Fruit fly (Drosophila melanogaster) whole organism, embryonic: ENCODE results near the gene fred.
A peak's percentile ranks its signal among the peaks of the same experiment; 100 is the strongest.

Source experiments
- Abd-B ChIP-seq: fragments of 200-800 bp; sonication (Bioruptor generic); optimal IDR thresholded peaks from 2 replicates; lab custom pipeline; 2018; ENCODE audit warnings: missing biosample characterization, mild to moderate bottlenecking, missing genetic modification characterization, moderate library complexity
- CG10267 ChIP-seq: fragments of 200-800 bp; sonication (Bioruptor generic); optimal IDR thresholded peaks from 2 replicates; lab custom pipeline; 2018; ENCODE audit warnings: missing biosample characterization, mild to moderate bottlenecking, missing genetic modification characterization, moderate library complexity
- CG10321 ChIP-seq: fragments of 200-800 bp; sonication (Bioruptor generic); IDR thresholded peaks from 2 replicates; pipeline ENCODE4 v1.3.6; 2022; ENCODE audit warnings: missing biosample characterization, missing genetic modification characterization
- CG13287 ChIP-seq: fragments of 200-800 bp; sonication (Bioruptor generic); IDR thresholded peaks from 2 replicates; pipeline ENCODE4 v1.3.6; 2022; ENCODE audit warnings: missing biosample characterization, missing genetic modification characterization; ENCODE audit not compliant: partially characterized antibody
- CG14710 ChIP-seq: fragments of 200-800 bp; sonication (Bioruptor generic); optimal IDR thresholded peaks from 3 replicates; lab custom pipeline; 2019; ENCODE audit warnings: missing biosample characterization, mild to moderate bottlenecking, missing genetic modification characterization, moderate library complexity
- CG14860 ChIP-seq: fragments of 200-800 bp; sonication (Bioruptor generic); IDR thresholded peaks from 3 replicates; pipeline ENCODE4 v1.3.6; 2022; ENCODE audit warnings: missing biosample characterization, missing genetic modification characterization; ENCODE audit not compliant: partially characterized antibody
- CG16813 ChIP-seq: fragments of 200-800 bp; sonication (Bioruptor generic); IDR thresholded peaks from 3 replicates; pipeline ENCODE4 v1.3.6; 2022; ENCODE audit warnings: missing biosample characterization, missing genetic modification characterization; ENCODE audit not compliant: partially characterized antibody
- CG17829 ChIP-seq: fragments of 200-800 bp; optimal IDR thresholded peaks from 2 replicates; lab custom pipeline; 2019; ENCODE audit warnings: missing biosample characterization, mild to moderate bottlenecking, missing genetic modification characterization, moderate library complexity
- CG18262 ChIP-seq: fragments of 200-800 bp; optimal IDR thresholded peaks from 3 replicates; lab custom pipeline; 2019; ENCODE audit warnings: missing biosample characterization, mild to moderate bottlenecking, missing genetic modification characterization, moderate library complexity
- CG18599 ChIP-seq: fragments of 200-800 bp; sonication (Bioruptor generic); optimal IDR thresholded peaks from 3 replicates; lab custom pipeline; 2017; ENCODE audit warnings: missing biosample characterization, missing genetic modification characterization, mild to moderate bottlenecking, moderate library complexity, missing genetic modification reagents
- CG2116 ChIP-seq: fragments of 200-800 bp; sonication (Bioruptor generic); optimal IDR thresholded peaks from 3 replicates; lab custom pipeline; 2018; ENCODE audit warnings: missing biosample characterization, mild to moderate bottlenecking, missing genetic modification characterization
- CG2712 ChIP-seq: fragments of 200-800 bp; optimal IDR thresholded peaks from 3 replicates; lab custom pipeline; 2019; ENCODE audit warnings: missing biosample characterization, mild to moderate bottlenecking, missing genetic modification characterization, moderate library complexity
- CG2889 ChIP-seq: fragments of 200-800 bp; sonication (Bioruptor generic); IDR thresholded peaks from 3 replicates; pipeline ENCODE4 v1.3.6; 2022; ENCODE audit warnings: missing biosample characterization, missing genetic modification characterization
- CG3065 ChIP-seq: fragments of 200-800 bp; sonication (Bioruptor generic); optimal IDR thresholded peaks from 2 replicates; lab custom pipeline; 2016; ENCODE audit warnings: missing biosample characterization, missing genetic modification characterization
- CG33213 ChIP-seq: fragments of 200-800 bp; sonication (Bioruptor generic); optimal IDR thresholded peaks from 3 replicates; lab custom pipeline; 2016; ENCODE audit warnings: missing biosample characterization, missing genetic modification characterization
- CG34224 ChIP-seq: fragments of 200-800 bp; sonication (Bioruptor generic); IDR thresholded peaks from 3 replicates; pipeline ENCODE4 v1.3.6; 2022; ENCODE audit warnings: missing biosample characterization, missing genetic modification characterization; ENCODE audit not compliant: partially characterized antibody
- CG3838 ChIP-seq: fragments of 200-800 bp; sonication (Bioruptor generic); optimal IDR thresholded peaks from 3 replicates; lab custom pipeline; 2016; ENCODE audit warnings: missing biosample characterization, missing genetic modification characterization
- CG4404 ChIP-seq: fragments of 200-800 bp; sonication (Bioruptor generic); IDR thresholded peaks from 2 replicates; pipeline ENCODE4 v1.3.6; 2022; ENCODE audit warnings: missing biosample characterization, missing genetic modification characterization
- CG4820 ChIP-seq: fragments of 200-800 bp; sonication (Bioruptor generic); optimal IDR thresholded peaks from 3 replicates; lab custom pipeline; 2016; ENCODE audit warnings: missing biosample characterization, missing genetic modification characterization
- CG7745 ChIP-seq: fragments of 200-800 bp; sonication (Bioruptor generic); optimal IDR thresholded peaks from 2 replicates; lab custom pipeline; 2018; ENCODE audit warnings: missing biosample characterization, mild to moderate bottlenecking, missing genetic modification characterization, moderate library complexity
- CG8290 ChIP-seq, 3 experiments: fragments of 200-800 bp; sonication (Bioruptor generic); optimal IDR thresholded peaks; 2 replicates each; lab custom pipeline; 2016 to 2019; ENCODE audit warnings: missing biosample characterization in 3 of 3, missing genetic modification characterization in 3 of 3, mild to moderate bottlenecking in 2 of 3, moderate library complexity in 1 of 3
- CG9797 ChIP-seq: fragments of 200-800 bp; sonication (Bioruptor generic); optimal IDR thresholded peaks from 3 replicates; lab custom pipeline; 2018; ENCODE audit warnings: missing biosample characterization, mild to moderate bottlenecking, missing genetic modification characterization
- CG9817 ChIP-seq: fragments of 200-800 bp; sonication (Bioruptor generic); optimal IDR thresholded peaks from 2 replicates; lab custom pipeline; 2018; ENCODE audit warnings: missing biosample characterization, mild to moderate bottlenecking, missing genetic modification characterization, moderate library complexity
- Dp ChIP-seq: fragments of 200-800 bp; sonication (Bioruptor generic); optimal IDR thresholded peaks from 2 replicates; lab custom pipeline; 2018; ENCODE audit warnings: missing biosample characterization, mild to moderate bottlenecking, missing genetic modification characterization, moderate library complexity
- Dref ChIP-seq: fragments of 200-800 bp; sonication (Bioruptor generic); IDR thresholded peaks from 2 replicates; pipeline ENCODE4 v1.3.6; 2022; ENCODE audit warnings: missing biosample characterization, missing genetic modification characterization
- E2f2 ChIP-seq: fragments of 200-800 bp; sonication (Bioruptor generic); IDR thresholded peaks from 2 replicates; pipeline ENCODE4 v1.3.6; 2022; ENCODE audit warnings: missing biosample characterization, missing genetic modification characterization
- Hmx ChIP-seq: fragments of 200-800 bp; sonication (Bioruptor generic); optimal IDR thresholded peaks from 2 replicates; lab custom pipeline; 2016; ENCODE audit warnings: missing biosample characterization, missing genetic modification characterization
- Max ChIP-seq: fragments of 200-800 bp; sonication (Bioruptor generic); optimal IDR thresholded peaks from 2 replicates; lab custom pipeline; 2016; ENCODE audit warnings: missing biosample characterization, mild to moderate bottlenecking, missing genetic modification characterization
- NK7.1 ChIP-seq: fragments of 200-800 bp; sonication (Bioruptor generic); optimal IDR thresholded peaks from 3 replicates; lab custom pipeline; 2016; ENCODE audit warnings: missing biosample characterization, missing genetic modification characterization
- Neu2 ChIP-seq: fragments of 200-800 bp; sonication (Bioruptor generic); optimal IDR thresholded peaks from 3 replicates; lab custom pipeline; 2016; ENCODE audit warnings: missing biosample characterization, missing genetic modification characterization, borderline replicate concordance
- Opbp ChIP-seq: fragments of 200-800 bp; sonication (Bioruptor generic); IDR thresholded peaks from 3 replicates; pipeline ENCODE4 v1.3.6; 2022; ENCODE audit warnings: missing biosample characterization, missing genetic modification characterization; ENCODE audit not compliant: partially characterized antibody
- Ravus ChIP-seq: fragments of 200-800 bp; sonication (Bioruptor generic); IDR thresholded peaks from 2 replicates; pipeline ENCODE4 v1.3.6; 2022; ENCODE audit warnings: missing biosample characterization, missing genetic modification characterization
- Scr ChIP-seq: fragments of 200-800 bp; sonication (Bioruptor generic); IDR thresholded peaks from 2 replicates; pipeline ENCODE4 v1.3.6; 2022; ENCODE audit warnings: missing biosample characterization, missing genetic modification characterization; ENCODE audit not compliant: partially characterized antibody
- Side ChIP-seq: fragments of 200-800 bp; sonication (Bioruptor generic); optimal IDR thresholded peaks from 2 replicates; lab custom pipeline; 2016; ENCODE audit warnings: missing biosample characterization, missing genetic modification characterization
- Sin3A ChIP-seq: fragments of >200 bp; optimal IDR thresholded peaks from 2 replicates; lab custom pipeline; 2018
- Spps ChIP-seq: fragments of 200-800 bp; sonication (Bioruptor generic); optimal IDR thresholded peaks from 2 replicates; lab custom pipeline; 2018; ENCODE audit warnings: missing biosample characterization, mild to moderate bottlenecking, missing genetic modification characterization
- Sry-δ ChIP-seq: fragments of 200-800 bp; sonication (Bioruptor generic); optimal IDR thresholded peaks from 2 replicates; lab custom pipeline; 2016; ENCODE audit warnings: missing biosample characterization, missing genetic modification characterization
- aop ChIP-seq: fragments of 200-800 bp; sonication (Bioruptor generic); IDR thresholded peaks from 2 replicates; pipeline ENCODE4 v1.3.6; 2022; ENCODE audit warnings: missing biosample characterization, missing genetic modification characterization
- ato ChIP-seq: fragments of 200-800 bp; sonication (Bioruptor generic); IDR thresholded peaks from 2 replicates; pipeline ENCODE4 v1.3.6; 2022; ENCODE audit warnings: missing biosample characterization, missing genetic modification characterization; ENCODE audit not compliant: partially characterized antibody
- corto ChIP-seq: fragments of 200-800 bp; sonication (Bioruptor generic); optimal IDR thresholded peaks from 2 replicates; lab custom pipeline; 2016; ENCODE audit warnings: missing biosample characterization, mild to moderate bottlenecking, missing genetic modification characterization, moderate library complexity
- dmrt99B ChIP-seq: fragments of 200-800 bp; sonication (Bioruptor generic); optimal IDR thresholded peaks from 2 replicates; lab custom pipeline; 2018; ENCODE audit warnings: missing biosample characterization, mild to moderate bottlenecking, missing genetic modification characterization, moderate library complexity
- her ChIP-seq: fragments of 200-800 bp; sonication (Bioruptor generic); optimal IDR thresholded peaks from 2 replicates; lab custom pipeline; 2016; ENCODE audit warnings: missing biosample characterization, missing genetic modification characterization
- kni ChIP-seq: fragments of 200-800 bp; sonication (Bioruptor generic); optimal IDR thresholded peaks from 3 replicates; lab custom pipeline; 2017; ENCODE audit warnings: mild to moderate bottlenecking, missing biosample characterization, missing genetic modification reagents, missing genetic modification characterization
- lilli ChIP-seq: fragments of 200-800 bp; sonication (Bioruptor generic); optimal IDR thresholded peaks from 3 replicates; lab custom pipeline; 2016; ENCODE audit warnings: missing biosample characterization, missing genetic modification characterization
- mld ChIP-seq: fragments of 200-800 bp; sonication (Bioruptor generic); IDR thresholded peaks from 3 replicates; pipeline ENCODE4 v1.3.6; 2022; ENCODE audit warnings: missing biosample characterization, missing genetic modification characterization; ENCODE audit not compliant: partially characterized antibody
- row ChIP-seq: fragments of 200-800 bp; sonication (Bioruptor generic); IDR thresholded peaks from 3 replicates; pipeline ENCODE4 v1.3.6; 2022; ENCODE audit warnings: missing biosample characterization, missing genetic modification characterization
- sug ChIP-seq: fragments of 200-800 bp; optimal IDR thresholded peaks from 2 replicates; lab custom pipeline; 2019; ENCODE audit warnings: missing biosample characterization, mild to moderate bottlenecking, missing genetic modification characterization, moderate library complexity
- tna ChIP-seq: fragments of 200-800 bp; sonication (Bioruptor generic); IDR thresholded peaks from 2 replicates; pipeline ENCODE4 v1.3.6; 2022; ENCODE audit warnings: missing biosample characterization, missing genetic modification characterization; ENCODE audit not compliant: partially characterized antibody
- trem ChIP-seq: fragments of 200-800 bp; optimal IDR thresholded peaks from 3 replicates; lab custom pipeline; 2019; ENCODE audit warnings: missing biosample characterization, mild to moderate bottlenecking, missing genetic modification characterization, moderate library complexity

The fred gene

dm6 chr2L:3862437-3863041, 129.0 kb downstream of the fred start, which contains the start of gene TTLL4B (continued):
- TF ChIP-seq CG4404 (GFP tag; lab: Robert Waterston, UW) (no peak), Scr (peak; percentile 92), CG2116 (peak; percentile 96), kni (GFP tag; lab: Kevin White, UChicago) (no peak), Dref (peak; percentile 94), CG33213 (no peak), Spps (tag; lab: Kevin White, UChicago) (no peak), row (peak; percentile 33; the same call in 1 of the 3 replicates), lilli (GFP tag; lab: Kevin White, UChicago) (peak; percentile 17), her (GFP tag; lab: Kevin White, UChicago) (peak; percentile 24), CG14710 (tag; lab: Kevin White, UChicago) (peak; percentile 70), Sin3A (lab: Kevin White, UChicago) (peak; percentile 72), tna (GFP tag; lab: Robert Waterston, UW) (peak; percentile 88), CG7745 (tag; lab: Kevin White, UChicago) (no peak), dmrt99B (no peak), CG4820 (GFP tag; lab: Kevin White, UChicago) (no peak), CG2889 (GFP tag; lab: Robert Waterston, UW) (no peak), Abd-B (peak; percentile 42), Ravus (no peak), CG16813 (GFP tag; lab: Robert Waterston, UW) (peak; percentile 92), CG8290 (GFP tag; optimal IDR thresholded peaks at IDR 0.05; lab: Kevin White, UChicago) (no peak), CG8290 (tag; optimal IDR thresholded peaks at IDR 0.05; lab: Kevin White, UChicago) (no peak), aop (GFP tag; lab: Robert Waterston, UW) (no peak), CG10267 (peak; percentile 48), Neu2 (no peak), CG18599 (no peak), CG18262 (tag; lab: Kevin White, UChicago) (no peak), trem (peak; percentile 64), corto (GFP tag; lab: Kevin White, UChicago) (no peak), CG9817 (tag; lab: Kevin White, UChicago) (no peak), E2f2 (GFP tag; lab: Robert Waterston, UW) (peak; percentile 95), CG9797 (GFP tag; lab: Kevin White, UChicago) (peak; percentile 34), CG13287 (GFP tag; lab: Robert Waterston, UW) (peak; percentile 92), CG3838 (GFP tag; lab: Kevin White, UChicago) (peak; percentile 25), ato (GFP tag; lab: Robert Waterston, UW) (peak; percentile 88), CG10321 (GFP tag; lab: Robert Waterston, UW) (no peak), Opbp (peak; percentile 93), CG34224 (GFP tag; lab: Robert Waterston, UW) (peak; percentile 89), Hmx (GFP tag; lab: Kevin White, UChicago) (no peak), sug (no peak), CG17829 (tag; lab: Kevin White, UChicago) (peak; percentile 17), CG2712 (tag; lab: Kevin White, UChicago) (peak; percentile 15), NK7.1 (no peak), CG3065 (GFP tag; lab: Kevin White, UChicago) (no peak), Sry-δ (peak; percentile 91), mld (GFP tag; lab: Robert Waterston, UW) (peak; percentile 86), CG14860 (GFP tag; lab: Robert Waterston, UW) (peak; percentile 79), Side (peak; percentile 6), Max (peak; percentile 13), Dp (GFP tag; lab: Kevin White, UChicago) (peak; percentile 95)
